Worm (Caenorhabditis elegans) whole organism, L3 larva: Measurements from ENCODE around the gene amt-2.

ENCODE experiments used
- ZK546.5 ChIP-seq: sonication (generic microtip); optimal IDR thresholded peaks from 2 replicates; lab custom pipeline; 2017; ENCODE audit warnings: missing biosample characterization, missing genetic modification characterization
- ama-1 ChIP-seq: fragments of 150-350 bp; optimal IDR thresholded peaks from 2 replicates; lab custom pipeline; 2018
- ceh-82 ChIP-seq: fragments of 150-350 bp; optimal IDR thresholded peaks from 2 replicates; lab custom pipeline; 2014; ENCODE audit warnings: missing biosample characterization, missing genetic modification characterization
- elt-3 ChIP-seq, 3 experiments: fragments of 150-350 bp in 1 of 3; sonication (generic microtip) in 2 of 3; optimal IDR thresholded peaks; 2 replicates in 2 of 3; 4 replicates in 1 of 3; lab custom pipeline; 2014 to 2017; ENCODE audit warnings: missing biosample characterization in 3 of 3, missing genetic modification characterization in 3 of 3
- fkh-10 ChIP-seq: sonication (generic microtip); optimal IDR thresholded peaks from 2 replicates; lab custom pipeline; 2017; ENCODE audit warnings: missing biosample characterization, missing genetic modification reagents, missing genetic modification characterization
- jun-1 ChIP-seq: fragments of 150-350 bp; optimal IDR thresholded peaks from 2 replicates; lab custom pipeline; 2014; ENCODE audit warnings: missing biosample characterization, missing genetic modification reagents, missing genetic modification characterization
- mdl-1 ChIP-seq: fragments of 150-350 bp; optimal IDR thresholded peaks from 2 replicates; lab custom pipeline; 2014; ENCODE audit warnings: missing biosample characterization, missing genetic modification characterization
- nhr-12 ChIP-seq: fragments of 150-350 bp; optimal IDR thresholded peaks from 2 replicates; lab custom pipeline; 2014; ENCODE audit warnings: missing biosample characterization, missing genetic modification characterization
- nhr-76 ChIP-seq: fragments of 150-350 bp; sonication (generic microtip); optimal IDR thresholded peaks from 5 replicates; lab custom pipeline; 2014; ENCODE audit warnings: missing biosample characterization, missing genetic modification characterization
- nhr-77 ChIP-seq: fragments of 150-350 bp; optimal IDR thresholded peaks from 2 replicates; lab custom pipeline; 2014; ENCODE audit warnings: missing biosample characterization, missing genetic modification characterization
- snpc-4 ChIP-seq: fragments of 150-350 bp; optimal IDR thresholded peaks from 2 replicates; lab custom pipeline; 2014; ENCODE audit warnings: missing biosample characterization, missing genetic modification characterization
- ztf-11 ChIP-seq: fragments of 150-350 bp; optimal IDR thresholded peaks from 2 replicates; lab custom pipeline; 2014; ENCODE audit warnings: missing biosample characterization, missing genetic modification characterization

ce11 chrIV:13076620-13077019 lies 34.4 kb downstream of the amt-2 start, which contains the start of gene C39E9.7:
- TF ChIP-seq snpc-4 (tag; lab: Kevin White, UChicago) (no peak), ZK546.5 (no peak), fkh-10 (GFP tag; lab: Kevin White, UChicago) (no peak), elt-3 (tag; optimal IDR thresholded peaks at IDR 0.05; lab: Kevin White, UChicago) (no peak), nhr-76 (tag; lab: Kevin White, UChicago) (no peak), nhr-77 (tag; lab: Kevin White, UChicago) (no peak), ama-1 (lab: Kevin White, UChicago) (no peak), nhr-12 (no peak), mdl-1 (no peak), ceh-82 (tag; lab: Kevin White, UChicago) (no peak), jun-1 (tag; lab: Kevin White, UChicago) (no peak), ztf-11 (tag; lab: Kevin White, UChicago) (no peak)
